Worm (Caenorhabditis elegans) whole organism, L4 larva: ENCODE results near the gene H20J04.7.

Experiments
- F37D6.2 ChIP-seq: sonication (generic microtip); optimal IDR thresholded peaks from 2 replicates; lab custom pipeline; 2016; ENCODE audit warnings: mild to moderate bottlenecking, missing genetic modification characterization, missing compliant biosample characterization
- aha-1 ChIP-seq: fragments of 150-350 bp; peaks from one replicate; lab custom pipeline; 2014; ENCODE audit warnings: missing biosample characterization, missing genetic modification characterization
- aly-2 ChIP-seq: sonication (generic microtip); optimal IDR thresholded peaks from 2 replicates; lab custom pipeline; 2018; ENCODE audit warnings: missing biosample characterization, missing genetic modification characterization
- ama-1 ChIP-seq: fragments of 150-350 bp; optimal IDR thresholded peaks from 2 replicates; lab custom pipeline; 2014; ENCODE audit warnings: inconsistent platforms, mixed read lengths
- ceh-32 ChIP-seq: sonication (generic microtip); optimal IDR thresholded peaks from 2 replicates; lab custom pipeline; 2016; ENCODE audit warnings: mild to moderate bottlenecking, missing genetic modification characterization, missing compliant biosample characterization; ENCODE audit not compliant: poor library complexity
- daf-12 ChIP-seq: fragments of 150-350 bp; optimal IDR thresholded peaks from 2 replicates; lab custom pipeline; 2014; ENCODE audit warnings: missing biosample characterization, missing genetic modification reagents, missing genetic modification characterization
- daf-16 ChIP-seq, 3 experiments: sonication (generic microtip); optimal IDR thresholded peaks; 2 replicates each; lab custom pipeline; 2016 to 2017; ENCODE audit warnings: missing genetic modification characterization in 3 of 3, missing genetic modification reagents in 3 of 3, mild to moderate bottlenecking in 2 of 3, missing compliant biosample characterization in 2 of 3, missing biosample characterization in 1 of 3, moderate library complexity in 1 of 3
- daf-19 ChIP-seq: fragments of 200-800 bp; sonication (Bioruptor generic); conservative IDR thresholded peaks from 2 replicates; pipeline ENCODE4 v1.3.6; 2022; ENCODE audit warnings: missing genetic modification characterization, missing compliant biosample characterization
- daf-8 ChIP-seq: fragments of 200-800 bp; sonication (Bioruptor generic); IDR thresholded peaks from 2 replicates; pipeline ENCODE4 v1.3.6; 2022; ENCODE audit warnings: missing genetic modification characterization, missing compliant biosample characterization
- fos-1 ChIP-seq: fragments of 150-350 bp; optimal IDR thresholded peaks from 2 replicates; lab custom pipeline; 2014; ENCODE audit warnings: missing biosample characterization, missing genetic modification characterization
- hmg-1.1 ChIP-seq: fragments of 200-800 bp; sonication (Bioruptor generic); IDR thresholded peaks from 2 replicates; pipeline ENCODE4 v1.3.6; 2022; ENCODE audit warnings: missing genetic modification reagents, missing genetic modification characterization, missing compliant biosample characterization
- jun-1 ChIP-seq: fragments of 150-350 bp; optimal IDR thresholded peaks from 2 replicates; lab custom pipeline; 2014; ENCODE audit warnings: missing biosample characterization, missing genetic modification reagents, missing genetic modification characterization
- lin-1 ChIP-seq: fragments of 200-800 bp; sonication (Bioruptor generic); IDR thresholded peaks from 2 replicates; pipeline ENCODE4 v1.3.6; 2022; ENCODE audit warnings: missing genetic modification reagents, missing genetic modification characterization, missing compliant biosample characterization
- lir-3 ChIP-seq: sonication (generic microtip); optimal IDR thresholded peaks from 2 replicates; lab custom pipeline; 2016; ENCODE audit warnings: mild to moderate bottlenecking, missing genetic modification characterization, missing compliant biosample characterization
- madf-5 ChIP-seq, 2 experiments: fragments of 200-800 bp; sonication (Bioruptor generic); IDR thresholded peaks; 2 replicates each; pipeline ENCODE4 v1.3.6; 2022; ENCODE audit warnings: missing compliant biosample characterization in 2 of 2, missing genetic modification characterization in 2 of 2
- madf-9 ChIP-seq: fragments of 200-800 bp; sonication (Bioruptor generic); conservative IDR thresholded peaks from 2 replicates; pipeline ENCODE4 v1.3.6; 2022; ENCODE audit warnings: missing genetic modification reagents, missing genetic modification characterization, missing compliant biosample characterization
- nhr-41 ChIP-seq: fragments of 200-800 bp; sonication (Bioruptor generic); IDR thresholded peaks from 2 replicates; pipeline ENCODE4 v1.3.6; 2022; ENCODE audit warnings: missing genetic modification reagents, missing genetic modification characterization, missing compliant biosample characterization
- php-3 ChIP-seq: fragments of 200-800 bp; sonication (Bioruptor generic); IDR thresholded peaks from 2 replicates; pipeline ENCODE4 v1.3.6; 2022; ENCODE audit warnings: missing genetic modification reagents, missing genetic modification characterization, missing compliant biosample characterization
- set-16 ChIP-seq: fragments of 200-800 bp; sonication (Bioruptor generic); IDR thresholded peaks from 2 replicates; pipeline ENCODE4 v1.3.6; 2022; ENCODE audit warnings: missing genetic modification reagents, missing genetic modification characterization, missing compliant biosample characterization
- tag-97 ChIP-seq: fragments of 200-800 bp; sonication (Bioruptor generic); IDR thresholded peaks from 2 replicates; pipeline ENCODE4 v1.3.6; 2022; ENCODE audit warnings: missing genetic modification characterization, missing compliant biosample characterization
- tra-1 ChIP-seq: fragments of 200-800 bp; sonication (Bioruptor generic); IDR thresholded peaks from 2 replicates; pipeline ENCODE4 v1.3.6; 2022; ENCODE audit warnings: missing genetic modification reagents, missing genetic modification characterization, missing compliant biosample characterization
- unc-130 ChIP-seq: sonication (generic microtip); optimal IDR thresholded peaks from 2 replicates; lab custom pipeline; 2016; ENCODE audit warnings: missing genetic modification reagents, missing genetic modification characterization, missing compliant biosample characterization
- unc-39 ChIP-seq: sonication (generic microtip); optimal IDR thresholded peaks from 2 replicates; lab custom pipeline; 2017; ENCODE audit warnings: missing biosample characterization, missing genetic modification characterization
- unc-62 ChIP-seq, 3 experiments: fragments of 150-350 bp in 1 of 3; sonication (generic microtip); optimal IDR thresholded peaks in 2 of 3; peaks in 1 of 3; 1 replicate in 1 of 3; 2 replicates in 2 of 3; lab custom pipeline; 2014 to 2017; ENCODE audit warnings: missing biosample characterization in 3 of 3, missing genetic modification characterization in 3 of 3, missing genetic modification reagents in 3 of 3, missing genotype in 1 of 3
- zfp-2 ChIP-seq: sonication (generic microtip); optimal IDR thresholded peaks from 2 replicates; lab custom pipeline; 2016; ENCODE audit warnings: mild to moderate bottlenecking, missing genetic modification characterization, missing compliant biosample characterization

H20J04.7 gene

ce11 chrII:4370842-4371241, 15.7 kb upstream of the H20J04.7 start:
- TF ChIP-seq lir-3 (tag; lab: Kevin White, UChicago) (no peak), aha-1 (tag; lab: Kevin White, UChicago) (no peak), daf-16 (GFP tag; optimal IDR thresholded peaks at IDR 0.05; lab: Kevin White, UChicago) (no peak), daf-16 (tag; optimal IDR thresholded peaks at IDR 0.05; lab: Kevin White, UChicago) (peak; percentile 56), lin-1 (no peak), madf-5 (GFP tag; IDR thresholded peaks at IDR 0.05; lab: Robert Waterston, UW) (no peak), daf-19 (GFP tag; lab: Robert Waterston, UW) (no peak)

- TF ChIP-seq unc-130 (GFP tag; lab: Kevin White, UChicago) (no peak), nhr-41 (GFP tag; lab: Robert Waterston, UW) (no peak), aha-1 (tag; lab: Kevin White, UChicago) (peak; percentile 96), hmg-1.1 (GFP tag; lab: Robert Waterston, UW) (no peak), fos-1 (tag; lab: Kevin White, UChicago) (no peak), daf-12 (tag; lab: Kevin White, UChicago) (no peak)
Observed at ce11 chrII:4369715-4370114, 14.6 kb upstream of the H20J04.7 start.

ce11 chrII:4367923-4368322, 12.8 kb upstream of the H20J04.7 start, which contains the start of gene try-9:
TSS of gene try-9 (plus strand) at chrII:4368223.
- no peak for TF ChIP-seq ama-1 (lab: Kevin White, UChicago)
- TF ChIP-seq unc-39, result no peak
- peak; percentile 38 for TF ChIP-seq aha-1 (tag; lab: Kevin White, UChicago)
- TF ChIP-seq set-16, result no peak
- TF ChIP-seq php-3 (GFP tag; lab: Robert Waterston, UW), result 0 out of 2 replicates have a peak, but pooled peaks have one; percentile 26
- TF ChIP-seq, all 104 proteins: peak for 2

ce11 chrII:4362088-4362487, 7.0 kb upstream of the H20J04.7 start:
- TF ChIP-seq unc-62 (GFP tag; optimal IDR thresholded peaks at IDR 0.05 in 1 of 2; lab: Kevin White, UChicago) (peak in 1 of 2 experiments; percentile 65), unc-62 (tag; optimal IDR thresholded peaks at IDR 0.05; lab: Kevin White, UChicago) (no peak), daf-8 (GFP tag; lab: Robert Waterston, UW) (no peak), ceh-32 (tag; lab: Kevin White, UChicago) (no peak), lir-3 (tag; lab: Kevin White, UChicago) (no peak)
- TF ChIP-seq, all 104 proteins: peak for 1

- no peak for TF ChIP-seq jun-1
- no peak for TF ChIP-seq madf-9 (GFP tag; lab: Robert Waterston, UW)
- peak; percentile 91 for TF ChIP-seq aha-1 (tag; lab: Kevin White, UChicago)
- TF ChIP-seq F37D6.2 (tag; lab: Kevin White, UChicago), result no peak
- TF ChIP-seq php-3 (GFP tag; lab: Robert Waterston, UW), result no peak
Observed at ce11 chrII:4359219-4359618, 4.1 kb upstream of the H20J04.7 start.

- TF ChIP-seq unc-62 (GFP tag; optimal IDR thresholded peaks at IDR 0.05 in 1 of 2; lab: Kevin White, UChicago) (peak in 1 of 2 experiments; percentile 67), unc-62 (tag; optimal IDR thresholded peaks at IDR 0.05; lab: Kevin White, UChicago) (no peak), aly-2 (no peak)
Observed at ce11 chrII:4358765-4359164, 3.6 kb upstream of the H20J04.7 start, which contains the start of gene lat-2. TSS of gene lat-2 (plus strand) at chrII:4359065.

ce11 chrII:4350888-4351287, 4.2 kb downstream of the H20J04.7 start, which contains the start of gene H20J04.9:
TSS of gene H20J04.9 (plus strand) at chrII:4351188.
- TF ChIP-seq tag-97, result no peak
- TF ChIP-seq unc-39, result no peak
- TF ChIP-seq zfp-2 (tag; lab: Kevin White, UChicago), result no peak
- TF ChIP-seq, all 104 proteins: peak for 0

ce11 chrII:4344317-4344716, 10.8 kb downstream of the H20J04.7 start:
- TF ChIP-seq unc-62 (GFP tag; optimal IDR thresholded peaks at IDR 0.05 in 1 of 2; lab: Kevin White, UChicago), result peak in 1 of 2 experiments; percentile 2
- TF ChIP-seq unc-62 (tag; optimal IDR thresholded peaks at IDR 0.05; lab: Kevin White, UChicago), result no peak
- no peak for TF ChIP-seq tra-1
- peak; percentile 81 for TF ChIP-seq set-16
- TF ChIP-seq, all 104 proteins: peak for 2
